Worm (Caenorhabditis elegans) whole organism, L4 larva: ENCODE results near the gene F32D8.2.
A peak's percentile ranks its signal among the peaks of the same experiment; 100 is the strongest.

Experiments
- F37D6.2 ChIP-seq: sonication (generic microtip); optimal IDR thresholded peaks from 2 replicates; lab custom pipeline; 2016; ENCODE audit warnings: mild to moderate bottlenecking, missing genetic modification characterization, missing compliant biosample characterization
- R02D3.7 ChIP-seq: fragments of 150-350 bp; sonication (generic microtip); optimal IDR thresholded peaks from 3 replicates; lab custom pipeline; 2014; ENCODE audit warnings: missing biosample characterization, missing genetic modification characterization
- Y5F2A.4 ChIP-seq: fragments of 200-800 bp; sonication (Bioruptor generic); optimal IDR thresholded peaks from 2 replicates; lab custom pipeline; 2018; ENCODE audit warnings: mild to moderate bottlenecking, missing genetic modification characterization, missing compliant biosample characterization
- ZK546.5 ChIP-seq, 2 experiments: sonication (generic microtip); optimal IDR thresholded peaks; 2 replicates each; lab custom pipeline; 2017; ENCODE audit warnings: missing biosample characterization in 2 of 2, missing genetic modification characterization in 2 of 2
- aha-1 ChIP-seq: fragments of 150-350 bp; peaks from one replicate; lab custom pipeline; 2014; ENCODE audit warnings: missing biosample characterization, missing genetic modification characterization
- ceh-20 ChIP-seq: fragments of 200-800 bp; sonication (Bioruptor generic); IDR thresholded peaks from 2 replicates; pipeline ENCODE4 v1.3.6; 2022; ENCODE audit warnings: missing genetic modification reagents, missing genetic modification characterization, missing compliant biosample characterization
- ceh-32 ChIP-seq: sonication (generic microtip); optimal IDR thresholded peaks from 2 replicates; lab custom pipeline; 2016; ENCODE audit warnings: mild to moderate bottlenecking, missing genetic modification characterization, missing compliant biosample characterization; ENCODE audit not compliant: poor library complexity
- daf-16 ChIP-seq, 3 experiments: sonication (generic microtip); optimal IDR thresholded peaks; 2 replicates each; lab custom pipeline; 2016 to 2017; ENCODE audit warnings: missing genetic modification characterization in 3 of 3, missing genetic modification reagents in 3 of 3, mild to moderate bottlenecking in 2 of 3, missing compliant biosample characterization in 2 of 3, missing biosample characterization in 1 of 3, moderate library complexity in 1 of 3
- dmd-8 ChIP-seq: fragments of 200-800 bp; sonication (Bioruptor generic); IDR thresholded peaks from 2 replicates; pipeline ENCODE4 v1.3.6; 2022; ENCODE audit warnings: missing genetic modification characterization, missing compliant biosample characterization
- dve-1 ChIP-seq: sonication (generic microtip); optimal IDR thresholded peaks from 2 replicates; lab custom pipeline; 2017; ENCODE audit warnings: antibody characterized with exemption, mild to moderate bottlenecking, missing genetic modification characterization, missing compliant biosample characterization; ENCODE audit not compliant: insufficient read depth
- hif-1 ChIP-seq, 2 experiments: sonication (generic microtip); optimal IDR thresholded peaks; 2 replicates each; lab custom pipeline; 2016 to 2017; ENCODE audit warnings: missing compliant biosample characterization in 2 of 2, missing genetic modification characterization in 2 of 2, missing genetic modification reagents in 2 of 2, missing genotype in 2 of 2, mild to moderate bottlenecking in 1 of 2
- lin-13 ChIP-seq: fragments of 150-350 bp; optimal IDR thresholded peaks from 2 replicates; lab custom pipeline; 2014; ENCODE audit warnings: missing biosample characterization, missing genetic modification reagents, missing genetic modification characterization
- lin-15B ChIP-seq: fragments of 150-350 bp; sonication (generic microtip); optimal IDR thresholded peaks from 3 replicates; lab custom pipeline; 2014; ENCODE audit warnings: missing biosample characterization, missing genetic modification characterization
- lsy-2 ChIP-seq, 2 experiments: fragments of 150-350 bp in 1 of 2; sonication (generic microtip) in 1 of 2; optimal IDR thresholded peaks; 2 replicates each; lab custom pipeline; 2014 to 2017; ENCODE audit warnings: missing biosample characterization in 2 of 2, missing genetic modification characterization in 2 of 2
- madf-5 ChIP-seq, 2 experiments: fragments of 200-800 bp; sonication (Bioruptor generic); IDR thresholded peaks; 2 replicates each; pipeline ENCODE4 v1.3.6; 2022; ENCODE audit warnings: missing compliant biosample characterization in 2 of 2, missing genetic modification characterization in 2 of 2
- mdt-29 ChIP-seq: fragments of 200-800 bp; sonication (Bioruptor generic); IDR thresholded peaks from 2 replicates; pipeline ENCODE4 v1.3.6; 2022; ENCODE audit warnings: missing genetic modification reagents, missing genetic modification characterization, missing compliant biosample characterization
- nhr-111 ChIP-seq: fragments of 200-800 bp; sonication (Bioruptor generic); optimal IDR thresholded peaks from 2 replicates; lab custom pipeline; 2018; ENCODE audit warnings: mild to moderate bottlenecking, missing genetic modification characterization, missing compliant biosample characterization
- nhr-28 ChIP-seq: fragments of 150-350 bp; optimal IDR thresholded peaks from 2 replicates; lab custom pipeline; 2014; ENCODE audit warnings: missing biosample characterization, missing genetic modification characterization
- nhr-6 ChIP-seq: fragments of 150-350 bp; optimal IDR thresholded peaks from 2 replicates; lab custom pipeline; 2014; ENCODE audit warnings: missing biosample characterization, missing genetic modification characterization
- nhr-77 ChIP-seq: fragments of 150-350 bp; optimal IDR thresholded peaks from 2 replicates; lab custom pipeline; 2014; ENCODE audit warnings: missing biosample characterization, missing genetic modification characterization
- pqm-1 ChIP-seq: sonication (generic microtip); optimal IDR thresholded peaks from 2 replicates; lab custom pipeline; 2017; ENCODE audit warnings: missing biosample characterization, missing genetic modification characterization
- set-16 ChIP-seq: fragments of 200-800 bp; sonication (Bioruptor generic); IDR thresholded peaks from 2 replicates; pipeline ENCODE4 v1.3.6; 2022; ENCODE audit warnings: missing genetic modification reagents, missing genetic modification characterization, missing compliant biosample characterization
- skn-1 ChIP-seq: fragments of 150-350 bp; optimal IDR thresholded peaks from 2 replicates; lab custom pipeline; 2014; ENCODE audit warnings: missing biosample characterization, missing genetic modification characterization
- tra-1 ChIP-seq: fragments of 200-800 bp; sonication (Bioruptor generic); IDR thresholded peaks from 2 replicates; pipeline ENCODE4 v1.3.6; 2022; ENCODE audit warnings: missing genetic modification reagents, missing genetic modification characterization, missing compliant biosample characterization
- unc-39 ChIP-seq: sonication (generic microtip); optimal IDR thresholded peaks from 2 replicates; lab custom pipeline; 2017; ENCODE audit warnings: missing biosample characterization, missing genetic modification characterization
- unc-62 ChIP-seq, 3 experiments: fragments of 150-350 bp in 1 of 3; sonication (generic microtip); optimal IDR thresholded peaks in 2 of 3; peaks in 1 of 3; 1 replicate in 1 of 3; 2 replicates in 2 of 3; lab custom pipeline; 2014 to 2017; ENCODE audit warnings: missing biosample characterization in 3 of 3, missing genetic modification characterization in 3 of 3, missing genetic modification reagents in 3 of 3, missing genotype in 1 of 3
- zfp-2 ChIP-seq: sonication (generic microtip); optimal IDR thresholded peaks from 2 replicates; lab custom pipeline; 2016; ENCODE audit warnings: mild to moderate bottlenecking, missing genetic modification characterization, missing compliant biosample characterization
- zip-2 ChIP-seq: fragments of 150-350 bp; optimal IDR thresholded peaks from 2 replicates; lab custom pipeline; 2014; ENCODE audit warnings: missing biosample characterization, missing genetic modification characterization
- ztf-7 ChIP-seq: fragments of 150-350 bp; optimal IDR thresholded peaks from 2 replicates; lab custom pipeline; 2014; ENCODE audit warnings: missing biosample characterization, missing genetic modification characterization

Gene F32D8.2

ce11 chrV:10897172-10897571 lies 13.6 kb downstream of the F32D8.2 start (continued):
- TF ChIP-seq zfp-2 (tag; lab: Kevin White, UChicago) (peak; percentile 94), hif-1 (tag; optimal IDR thresholded peaks at IDR 0.05; lab: Kevin White, UChicago) (peak; percentile 67 to 94), dmd-8 (no peak), R02D3.7 (peak; percentile 1)

DNA sequence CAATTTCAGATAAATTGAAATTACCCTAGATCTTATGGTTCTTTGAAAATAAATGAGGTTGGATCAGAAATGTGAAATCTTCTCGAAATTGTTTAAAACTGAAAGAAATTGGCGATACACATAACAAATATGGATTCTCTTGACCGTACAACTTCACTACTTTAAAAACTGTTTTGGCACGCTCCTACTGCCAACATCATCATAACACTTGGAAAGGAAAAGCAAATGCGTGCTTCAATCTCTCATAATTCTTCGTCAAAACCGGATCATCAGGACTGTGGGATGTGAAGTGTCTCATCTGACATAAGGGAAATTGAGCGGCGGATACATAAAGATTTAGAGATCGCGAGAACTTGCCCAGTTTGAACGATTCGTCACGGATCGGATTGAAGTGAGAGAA lies 14.5 kb downstream of the F32D8.2 start, which contains the start of gene F32D8.7:
TSS of gene F32D8.7 (plus strand) at position 329 of the 400 bp plus-strand sequence.
- TF ChIP-seq unc-62 (GFP tag; optimal IDR thresholded peaks at IDR 0.05 in 1 of 2; lab: Kevin White, UChicago) (peak in 1 of 2 experiments; percentile 90), unc-62 (tag; optimal IDR thresholded peaks at IDR 0.05; lab: Kevin White, UChicago) (no peak), nhr-77 (tag; lab: Kevin White, UChicago) (no peak), aha-1 (tag; lab: Kevin White, UChicago) (peak; percentile 81), nhr-28 (tag; lab: Kevin White, UChicago) (peak; percentile 10), lin-15B (tag; lab: Kevin White, UChicago) (no peak), nhr-111 (GFP tag; lab: Kevin White, UChicago) (no peak)

DNA sequence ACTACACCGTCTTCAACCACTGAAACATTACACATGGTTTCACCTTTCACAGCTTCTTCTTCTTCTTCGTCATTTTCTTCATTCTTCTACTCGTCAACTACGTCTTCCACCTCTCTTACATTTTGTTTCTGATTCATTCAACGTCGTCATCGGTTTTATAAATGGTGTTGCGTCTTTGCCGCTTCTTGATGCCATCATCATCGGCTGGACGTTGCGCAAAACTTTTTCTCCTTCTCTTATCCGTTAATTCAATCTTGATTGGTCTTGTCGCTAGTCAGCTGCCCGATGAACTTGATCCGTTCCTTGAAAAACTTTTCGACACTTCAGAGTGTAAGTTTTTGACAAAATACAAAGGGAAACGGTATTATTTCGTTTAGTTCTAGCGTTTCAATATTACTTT lies 15.1 kb downstream of the F32D8.2 start:
- TF ChIP-seq mdt-29 (GFP tag; lab: Robert Waterston, UW): no peak
- TF ChIP-seq unc-62 (GFP tag; optimal IDR thresholded peaks at IDR 0.05 in 1 of 2; lab: Kevin White, UChicago): peak in 1 of 2 experiments; percentile 29
- TF ChIP-seq unc-62 (tag; optimal IDR thresholded peaks at IDR 0.05; lab: Kevin White, UChicago): no peak
- TF ChIP-seq, all 104 proteins: peak for 1

- TF ChIP-seq pqm-1 (tag; lab: Kevin White, UChicago) (peak; percentile 53), dve-1 (tag; lab: Kevin White, UChicago) (peak; percentile 16), lsy-2 (tag; optimal IDR thresholded peaks at IDR 0.05; lab: Kevin White, UChicago) (no peak), ceh-20 (no peak), nhr-28 (tag; lab: Kevin White, UChicago) (peak; percentile 44), tra-1 (GFP tag; lab: Robert Waterston, UW) (no peak)
Measured at ce11 chrV:10901125-10901524, 17.5 kb downstream of the F32D8.2 start, which contains the start of gene spp-16. Gene spp-16, minus strand, starts transcription at chrV:10901303.

ce11 chrV:10902682-10903081 lies 19.1 kb downstream of the F32D8.2 start, which contains the start of gene F32D8.8:
Gene F32D8.8, minus strand, starts transcription at chrV:10902782.
- no peak for TF ChIP-seq lin-13 (GFP tag; lab: Kevin White, UChicago)
- no peak for TF ChIP-seq unc-39 (tag; lab: Kevin White, UChicago)
- no peak for TF ChIP-seq Y5F2A.4 (GFP tag; lab: Kevin White, UChicago)
- no peak for TF ChIP-seq skn-1
- TF ChIP-seq R02D3.7: no peak
- TF ChIP-seq tra-1 (GFP tag; lab: Robert Waterston, UW): no peak

DNA sequence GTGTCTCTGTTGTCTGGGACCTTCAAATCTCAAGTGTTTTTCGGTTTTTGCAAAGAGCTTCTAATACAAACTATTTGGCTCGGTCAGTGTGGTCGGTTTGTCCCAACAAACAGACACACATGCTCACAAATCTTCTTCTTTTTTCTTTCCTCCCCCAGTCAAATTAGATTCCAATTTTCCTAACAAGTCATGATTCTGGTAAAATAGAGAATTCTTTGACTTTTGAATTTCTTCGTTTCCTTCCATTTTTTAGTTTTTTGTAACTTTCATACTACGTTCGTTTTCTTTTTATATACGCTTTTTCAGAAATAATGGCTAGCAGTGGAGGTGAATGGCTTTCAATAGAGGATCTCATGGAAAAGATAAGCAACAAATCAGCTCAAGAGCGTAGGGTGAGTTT lies 20.2 kb downstream of the F32D8.2 start, which contains the start of gene F32D8.15:
TSS of gene F32D8.15 (plus strand) at position 301 of the 400 bp plus-strand sequence.
- TF ChIP-seq ZK546.5 (tag; optimal IDR thresholded peaks at IDR 0.05; lab: Kevin White, UChicago): no peak
- TF ChIP-seq zip-2: no peak
- no peak for TF ChIP-seq R02D3.7
- no peak for TF ChIP-seq nhr-6 (tag; lab: Kevin White, UChicago)
- no peak for TF ChIP-seq madf-5 (GFP tag; IDR thresholded peaks at IDR 0.05; lab: Robert Waterston, UW)
- no peak for TF ChIP-seq ceh-32 (tag; lab: Kevin White, UChicago)
- TF ChIP-seq ztf-7 (tag; lab: Kevin White, UChicago): no peak
- no peak for TF ChIP-seq F37D6.2 (tag; lab: Kevin White, UChicago)
- no peak for TF ChIP-seq set-16
- TF ChIP-seq daf-16 (GFP tag; optimal IDR thresholded peaks at IDR 0.05; lab: Kevin White, UChicago): no peak
- TF ChIP-seq daf-16 (tag; optimal IDR thresholded peaks at IDR 0.05; lab: Kevin White, UChicago): no peak
